Fruit fly (Drosophila melanogaster) whole organism, prepupa: ENCODE data around the gene CG5188.

Experiments
- Blimp-1 ChIP-seq: fragments of 200-800 bp; sonication (Bioruptor generic); optimal IDR thresholded peaks from 3 replicates; lab custom pipeline; 2017; ENCODE audit warnings: missing biosample characterization, missing genetic modification characterization, mild to moderate bottlenecking, moderate library complexity, missing genetic modification reagents
- CG10631 ChIP-seq: fragments of 200-800 bp; sonication (Bioruptor generic); optimal IDR thresholded peaks from 2 replicates; lab custom pipeline; 2016; ENCODE audit warnings: missing biosample characterization, missing genetic modification characterization
- CG10669 ChIP-seq: fragments of 200-800 bp; sonication (Bioruptor generic); optimal IDR thresholded peaks from 3 replicates; lab custom pipeline; 2018; ENCODE audit warnings: missing biosample characterization, mild to moderate bottlenecking, missing genetic modification characterization, moderate library complexity
- CG11294 ChIP-seq: fragments of 200-800 bp; sonication (Bioruptor generic); IDR thresholded peaks from 2 replicates; pipeline ENCODE4 v1.3.6; 2022; ENCODE audit warnings: missing biosample characterization, missing genetic modification characterization
- CG16779 ChIP-seq: fragments of 200-800 bp; sonication (Bioruptor generic); optimal IDR thresholded peaks from 3 replicates; lab custom pipeline; 2017; ENCODE audit warnings: missing biosample characterization, mild to moderate bottlenecking, missing genetic modification characterization
- CG31627 ChIP-seq: fragments of 200-800 bp; sonication (Bioruptor generic); optimal IDR thresholded peaks from 3 replicates; lab custom pipeline; 2016; ENCODE audit warnings: missing biosample characterization, missing genetic modification characterization
- CG32006 ChIP-seq: fragments of 200-800 bp; sonication (Bioruptor generic); optimal IDR thresholded peaks from 3 replicates; lab custom pipeline; 2017; ENCODE audit warnings: missing biosample characterization, mild to moderate bottlenecking, missing genetic modification characterization
- CG34406 ChIP-seq: fragments of 200-800 bp; sonication (Bioruptor generic); optimal IDR thresholded peaks from 3 replicates; lab custom pipeline; 2016; ENCODE audit warnings: missing biosample characterization, missing genetic modification characterization
- CG3919 ChIP-seq: fragments of 200-800 bp; sonication (Bioruptor generic); optimal IDR thresholded peaks from 3 replicates; lab custom pipeline; 2016; ENCODE audit warnings: missing biosample characterization, missing genetic modification characterization
- CG4318 ChIP-seq: fragments of 200-800 bp; sonication (Bioruptor generic); optimal IDR thresholded peaks from 3 replicates; lab custom pipeline; 2017; ENCODE audit warnings: missing biosample characterization, mild to moderate bottlenecking, missing genetic modification characterization
- CG6163 ChIP-seq: fragments of 200-800 bp; sonication (Bioruptor generic); IDR thresholded peaks from 3 replicates; pipeline ENCODE4 v1.3.6; 2022; ENCODE audit warnings: missing biosample characterization, missing genetic modification characterization
- CG7368 ChIP-seq: fragments of 200-800 bp; sonication (Bioruptor generic); optimal IDR thresholded peaks from 3 replicates; lab custom pipeline; 2016; ENCODE audit warnings: missing biosample characterization, missing genetic modification characterization
- CG8319 ChIP-seq: fragments of 200-800 bp; sonication (Bioruptor generic); optimal IDR thresholded peaks from 3 replicates; lab custom pipeline; 2016; ENCODE audit warnings: missing biosample characterization, missing genetic modification characterization
- Eip78C ChIP-seq: fragments of 200-800 bp; sonication (Bioruptor generic); peaks from one replicate; lab custom pipeline; 2016; ENCODE audit warnings: missing biosample characterization, missing genetic modification characterization
- Eip93F ChIP-seq: fragments of 200-800 bp; sonication (Bioruptor generic); optimal IDR thresholded peaks from 2 replicates; lab custom pipeline; 2016; ENCODE audit warnings: missing biosample characterization, mild to moderate bottlenecking, missing genetic modification characterization
- Ets96B ChIP-seq: fragments of 200-800 bp; optimal IDR thresholded peaks from 2 replicates; lab custom pipeline; 2019; ENCODE audit warnings: missing biosample characterization, mild to moderate bottlenecking, missing genetic modification characterization, moderate library complexity
- Hr39 ChIP-seq: fragments of 200-800 bp; sonication (Bioruptor generic); optimal IDR thresholded peaks from 2 replicates; lab custom pipeline; 2016; ENCODE audit warnings: missing biosample characterization, missing genetic modification characterization
- Smox ChIP-seq: fragments of 200-800 bp; sonication (Bioruptor generic); optimal IDR thresholded peaks from 3 replicates; lab custom pipeline; 2016; ENCODE audit warnings: missing biosample characterization, missing genetic modification characterization
- Sox14 ChIP-seq: fragments of 200-800 bp; sonication (Bioruptor generic); optimal IDR thresholded peaks from 3 replicates; lab custom pipeline; 2016; ENCODE audit warnings: missing biosample characterization, missing genetic modification characterization
- dac ChIP-seq: fragments of 200-800 bp; sonication (Bioruptor generic); optimal IDR thresholded peaks from 2 replicates; lab custom pipeline; 2017; ENCODE audit warnings: missing biosample characterization, mild to moderate bottlenecking, missing genetic modification characterization
- fkh ChIP-seq: fragments of 200-800 bp; sonication (Bioruptor generic); optimal IDR thresholded peaks from 3 replicates; lab custom pipeline; 2017; ENCODE audit warnings: missing biosample characterization, mild to moderate bottlenecking, missing genetic modification characterization, moderate library complexity
- lz ChIP-seq: fragments of 200-800 bp; sonication (Bioruptor generic); optimal IDR thresholded peaks from 3 replicates; lab custom pipeline; 2016; ENCODE audit warnings: missing biosample characterization, missing genetic modification characterization
- net ChIP-seq: fragments of 200-800 bp; sonication (Bioruptor generic); optimal IDR thresholded peaks from 3 replicates; lab custom pipeline; 2016; ENCODE audit warnings: missing biosample characterization, missing genetic modification characterization
- salr ChIP-seq, 2 experiments: fragments of 200-800 bp; sonication (Bioruptor generic); optimal IDR thresholded peaks; 3 replicates each; lab custom pipeline; 2016 to 2018; ENCODE audit warnings: missing biosample characterization in 2 of 2, missing genetic modification characterization in 2 of 2, mild to moderate bottlenecking in 1 of 2
- spab ChIP-seq: fragments of 200-800 bp; sonication (Bioruptor generic); optimal IDR thresholded peaks from 2 replicates; lab custom pipeline; 2017; ENCODE audit warnings: missing biosample characterization, mild to moderate bottlenecking, missing genetic modification characterization, missing genetic modification reagents
- svp ChIP-seq: fragments of 200-800 bp; sonication (Bioruptor generic); peaks from one replicate; lab custom pipeline; 2016; ENCODE audit warnings: missing biosample characterization, missing genetic modification characterization
- vri ChIP-seq: fragments of 200-800 bp; sonication (Bioruptor generic); optimal IDR thresholded peaks from 3 replicates; lab custom pipeline; 2016; ENCODE audit warnings: missing biosample characterization, mild to moderate bottlenecking, missing genetic modification characterization

The CG5188 gene

DNA sequence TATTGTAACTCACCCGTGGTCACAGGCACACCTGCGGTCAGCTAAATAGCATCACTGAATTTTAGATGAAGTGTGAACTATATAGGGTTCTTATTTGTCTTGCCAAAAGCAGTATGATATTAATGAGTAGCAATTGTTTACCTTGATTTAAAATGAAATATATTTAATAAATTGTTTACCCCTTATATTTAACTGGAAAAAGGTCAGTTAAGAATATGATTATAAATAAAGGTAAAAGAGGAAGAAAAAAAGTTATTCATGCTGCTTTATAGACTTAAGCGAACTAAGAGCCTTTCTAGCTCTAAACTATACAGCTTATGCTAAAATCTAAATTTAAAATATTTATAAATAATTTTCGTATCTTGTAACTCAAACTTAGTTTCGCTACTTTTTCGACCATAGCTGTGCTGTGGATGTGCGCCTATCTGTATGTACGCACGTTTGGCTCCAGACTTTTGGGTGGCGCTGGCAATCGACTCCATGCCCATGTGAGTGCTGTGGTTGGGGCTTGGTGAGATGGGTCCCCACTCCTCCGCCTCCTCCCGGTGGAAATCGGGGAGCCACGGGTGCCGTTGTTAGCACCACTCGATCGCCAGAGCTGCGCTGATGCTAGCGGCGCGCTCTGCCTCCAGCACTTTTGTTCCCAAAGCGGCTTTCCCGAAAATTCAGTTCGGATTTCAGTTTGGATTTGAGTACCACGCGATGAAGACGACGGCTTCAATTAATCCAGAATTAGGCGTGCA is 13.6 kb downstream of the CG5188 start, which contains the start of gene loh (continued):
- TF ChIP-seq CG10631 (GFP tag; lab: Kevin White, UChicago) (peak; percentile 49), CG4318 (GFP tag; lab: Kevin White, UChicago) (no peak), Eip93F (GFP tag; lab: Kevin White, UChicago) (no peak), Sox14 (GFP tag; lab: Kevin White, UChicago) (no peak), Smox (GFP tag; lab: Kevin White, UChicago) (no peak), CG10669 (GFP tag; lab: Kevin White, UChicago) (no peak), CG31627 (GFP tag; lab: Kevin White, UChicago) (no peak), CG11294 (GFP tag; lab: Robert Waterston, UW) (no peak), CG8319 (no peak), CG34406 (no peak), Hr39 (no peak), Blimp-1 (GFP tag; lab: Kevin White, UChicago) (peak; percentile 8)

DNA sequence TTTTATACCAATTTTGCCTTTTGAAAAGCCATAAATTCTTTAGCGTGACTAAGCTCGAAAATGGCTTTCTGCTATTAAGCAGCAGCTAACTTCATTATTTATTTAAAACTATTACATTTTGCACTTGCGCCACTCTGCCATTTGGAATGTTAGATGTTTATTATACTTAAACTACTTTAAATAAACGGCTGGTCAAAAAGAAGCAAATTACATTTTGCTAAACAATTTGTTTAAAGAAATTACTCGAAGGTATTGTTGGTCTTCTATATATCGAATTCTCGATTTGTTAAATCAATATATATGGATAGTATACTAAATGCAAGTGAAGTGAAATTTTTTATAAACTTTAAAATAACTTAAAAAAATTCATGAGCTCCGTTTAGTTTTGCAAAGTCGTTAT is 23.7 kb downstream of the CG5188 start, which contains the start of gene ppk10:
TSS of gene ppk10 (minus strand) at position 101 of the 400 bp plus-strand sequence.
- TF ChIP-seq dac (GFP tag; lab: Kevin White, UChicago) (no peak), CG11294 (GFP tag; lab: Robert Waterston, UW) (no peak), CG7368 (GFP tag; lab: Kevin White, UChicago) (no peak), CG3919 (GFP tag; lab: Kevin White, UChicago) (no peak), Ets96B (tag; lab: Kevin White, UChicago) (no peak), lz (no peak), Hr39 (no peak), vri (GFP tag; lab: Kevin White, UChicago) (no peak), CG10631 (GFP tag; lab: Kevin White, UChicago) (no peak), svp (GFP tag; lab: Kevin White, UChicago) (no peak), CG6163 (no peak), Smox (GFP tag; lab: Kevin White, UChicago) (no peak)

DNA sequence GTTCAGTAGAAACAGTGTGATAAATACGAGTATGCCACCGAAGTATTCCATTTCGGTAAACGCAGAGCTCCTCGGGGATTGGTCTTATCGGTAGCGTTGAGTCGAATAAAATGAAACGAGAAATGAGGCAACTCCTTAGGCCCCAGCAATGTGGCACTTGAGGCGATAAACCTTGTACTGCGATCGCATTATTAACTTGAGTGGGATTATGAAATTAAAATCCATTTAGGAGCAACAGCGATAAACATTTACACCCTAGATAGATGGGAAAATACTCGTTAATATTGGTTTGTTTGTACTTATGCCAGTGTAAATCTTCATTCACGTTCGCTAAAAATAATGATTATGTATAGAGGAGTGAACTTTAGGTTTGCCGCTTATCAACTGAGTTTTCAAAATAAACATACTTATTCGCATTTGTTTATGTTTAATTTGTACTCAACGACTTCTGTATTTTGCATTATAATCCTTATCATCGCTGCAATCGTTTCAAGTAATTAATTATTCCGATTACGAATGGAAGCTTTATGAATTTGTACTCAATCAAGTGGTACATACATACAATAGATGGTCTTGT is 27.4 kb downstream of the CG5188 start:
- TF ChIP-seq svp (GFP tag; lab: Kevin White, UChicago) (peak; percentile 78), Eip78C (GFP tag; lab: Kevin White, UChicago) (peak; percentile 53), CG16779 (tag; lab: Kevin White, UChicago) (no peak), vri (GFP tag; lab: Kevin White, UChicago) (peak; percentile 93)

DNA sequence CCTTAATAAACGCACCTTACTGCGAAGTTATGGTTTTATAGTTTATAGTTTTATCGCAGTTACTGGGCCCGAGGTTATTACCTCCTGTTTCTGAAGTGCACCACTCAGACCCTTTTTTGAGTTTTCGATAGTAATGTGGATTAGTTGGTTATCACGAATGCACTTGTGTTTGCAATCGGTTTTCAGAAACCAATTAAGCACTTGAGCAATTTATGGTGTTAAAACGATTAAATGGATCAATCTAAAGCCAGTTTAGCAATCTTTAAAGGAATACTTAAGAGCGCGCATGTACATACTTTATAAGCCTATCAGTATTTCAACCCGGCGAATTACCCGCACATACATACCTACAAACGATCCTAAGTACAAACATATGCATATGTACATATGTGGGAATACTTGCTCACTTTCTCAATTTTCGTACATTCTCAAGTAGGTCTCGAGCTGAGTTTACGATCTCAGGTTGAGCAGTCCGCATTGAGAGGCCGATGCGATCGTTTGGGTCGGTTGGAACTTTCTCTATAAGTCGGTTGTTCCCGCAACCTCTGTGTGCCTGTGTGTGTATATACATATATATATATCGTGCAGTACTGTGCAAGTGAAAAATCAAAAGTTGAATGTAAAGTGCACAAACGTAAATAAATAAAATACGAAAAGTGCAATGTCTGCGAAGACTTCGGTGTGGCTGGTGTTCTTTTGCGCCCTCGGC is 28.7 kb downstream of the CG5188 start, which contains the start of the genes LManI and LManII:
TSS of gene LManI (minus strand) at position 51 of the 709 bp plus-strand sequence.
TSS of gene LManII (plus strand) at position 468 of the 709 bp plus-strand sequence.
- TF ChIP-seq spab (GFP tag; lab: Kevin White, UChicago) (no peak), net (GFP tag; lab: Kevin White, UChicago) (no peak), fkh (GFP tag; lab: Kevin White, UChicago) (no peak), svp (GFP tag; lab: Kevin White, UChicago) (peak; percentile 72)

DNA sequence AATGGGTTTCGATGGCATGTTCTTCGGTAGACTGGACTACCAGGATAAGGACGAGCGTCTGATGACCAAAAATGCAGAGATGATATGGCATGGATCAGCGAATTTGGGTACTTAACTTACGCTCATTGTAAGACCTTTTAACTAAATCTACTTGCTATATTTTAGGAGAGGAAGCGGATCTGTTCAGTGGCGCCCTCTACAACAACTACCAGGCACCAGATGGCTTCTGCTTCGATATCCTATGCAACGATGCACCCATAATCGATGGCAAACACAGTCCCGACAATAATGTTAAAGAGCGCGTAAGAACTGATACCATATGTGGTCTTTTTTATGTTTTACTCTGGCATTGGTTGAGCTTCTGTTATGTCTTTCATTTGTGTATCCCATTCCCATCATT is 30.4 kb downstream of the CG5188 start:
- TF ChIP-seq CG34406 (no peak), salr (GFP tag; optimal IDR thresholded peaks at IDR 0.05; lab: Kevin White, UChicago) (no peak), CG7368 (GFP tag; lab: Kevin White, UChicago) (no peak), net (GFP tag; lab: Kevin White, UChicago) (no peak), CG3919 (GFP tag; lab: Kevin White, UChicago) (no peak), CG32006 (GFP tag; lab: Kevin White, UChicago) (no peak)
